Fruit fly (Drosophila melanogaster) whole organism, wandering third instar larva: Measurements from ENCODE around the gene wls.

Experiments
- Dfd ChIP-seq: fragments of >200 bp; optimal IDR thresholded peaks from 2 replicates; lab custom pipeline; 2017; ENCODE audit warnings: missing biosample characterization, missing genetic modification characterization
- Dif ChIP-seq: fragments of 200-275, 200-300 bp; sonication (Bioruptor generic); optimal IDR thresholded peaks from 2 replicates; lab custom pipeline; 2018; ENCODE audit warnings: missing biosample characterization, missing genetic modification characterization; ENCODE audit not compliant: partially characterized antibody
- Myc ChIP-seq: fragments of >200 bp; optimal IDR thresholded peaks from 2 replicates; lab custom pipeline; 2017
- Rel ChIP-seq, 2 experiments: fragments of 200-800 bp; sonication (Bioruptor generic) in 1 of 2; optimal IDR thresholded peaks; 2 replicates in 1 of 2; 3 replicates in 1 of 2; lab custom pipeline; 2016 to 2019; ENCODE audit warnings: mild to moderate bottlenecking in 2 of 2, missing biosample characterization in 2 of 2, missing genetic modification characterization in 2 of 2, moderate library complexity in 1 of 2
- br ChIP-seq: fragments of 200-800 bp; sonication (Bioruptor generic); optimal IDR thresholded peaks from 2 replicates; lab custom pipeline; 2016; ENCODE audit warnings: missing biosample characterization, missing genetic modification characterization
- jim ChIP-seq: fragments of 175-275, 200-325 bp; sonication (Bioruptor generic); optimal IDR thresholded peaks from 2 replicates; lab custom pipeline; 2016; ENCODE audit warnings: missing biosample characterization, mild to moderate bottlenecking, missing genetic modification characterization

- TF ChIP-seq Myc (lab: Kevin White, UChicago): no peak
- TF ChIP-seq Rel (GFP tag; optimal IDR thresholded peaks at IDR 0.05; lab: Kevin White, UChicago): no peak
- no peak for TF ChIP-seq Rel (tag; optimal IDR thresholded peaks at IDR 0.05; lab: Kevin White, UChicago)
- TF ChIP-seq Dif (GFP tag; lab: Kevin White, UChicago): no peak
- no peak for TF ChIP-seq Dfd (GFP tag; lab: Kevin White, UChicago)
- TF ChIP-seq jim (GFP tag; lab: Kevin White, UChicago): no peak
- no peak for TF ChIP-seq br
Observed at dm6 chr3L:11136349-11136748, 33.1 kb downstream of the wls start.
